Fruit fly (Drosophila melanogaster) whole organism, embryonic: ENCODE measurements around the gene CG2059.

Experiments
- Abd-B ChIP-seq: fragments of 200-800 bp; sonication (Bioruptor generic); optimal IDR thresholded peaks from 2 replicates; lab custom pipeline; 2018; ENCODE audit warnings: missing biosample characterization, mild to moderate bottlenecking, missing genetic modification characterization, moderate library complexity
- Antp ChIP-seq: fragments of 200-800 bp; sonication (Bioruptor generic); optimal IDR thresholded peaks from 3 replicates; lab custom pipeline; 2016; ENCODE audit warnings: missing biosample characterization, missing genetic modification characterization
- B-H1 ChIP-seq: fragments of 200-800 bp; sonication (Bioruptor generic); IDR thresholded peaks from 3 replicates; pipeline ENCODE4 v1.3.6; 2022; ENCODE audit warnings: missing biosample characterization, missing genetic modification characterization
- Bdp1 ChIP-seq: fragments of 200-800 bp; sonication (Bioruptor generic); optimal IDR thresholded peaks from 3 replicates; lab custom pipeline; 2016; ENCODE audit warnings: missing biosample characterization, missing genetic modification characterization
- CG10267 ChIP-seq: fragments of 200-800 bp; sonication (Bioruptor generic); optimal IDR thresholded peaks from 2 replicates; lab custom pipeline; 2018; ENCODE audit warnings: missing biosample characterization, mild to moderate bottlenecking, missing genetic modification characterization, moderate library complexity
- CG10979 ChIP-seq: fragments of 200-800 bp; sonication (Bioruptor generic); optimal IDR thresholded peaks from 2 replicates; lab custom pipeline; 2018; ENCODE audit warnings: missing biosample characterization, mild to moderate bottlenecking, missing genetic modification characterization, moderate library complexity
- CG13624 ChIP-seq: fragments of 200-800 bp; sonication (Bioruptor generic); optimal IDR thresholded peaks from 2 replicates; lab custom pipeline; 2016; ENCODE audit warnings: missing biosample characterization, missing genetic modification characterization
- CG13894 ChIP-seq: fragments of 200-800 bp; sonication (Bioruptor generic); optimal IDR thresholded peaks from 3 replicates; lab custom pipeline; 2018; ENCODE audit warnings: missing biosample characterization, mild to moderate bottlenecking, missing genetic modification characterization, moderate library complexity
- CG14710 ChIP-seq: fragments of 200-800 bp; sonication (Bioruptor generic); optimal IDR thresholded peaks from 3 replicates; lab custom pipeline; 2019; ENCODE audit warnings: missing biosample characterization, mild to moderate bottlenecking, missing genetic modification characterization, moderate library complexity
- CG15011 ChIP-seq: fragments of 200-800 bp; sonication (Bioruptor generic); optimal IDR thresholded peaks from 3 replicates; lab custom pipeline; 2018; ENCODE audit warnings: missing biosample characterization, mild to moderate bottlenecking, missing genetic modification characterization
- CG1603 ChIP-seq: fragments of 200-800 bp; sonication (Bioruptor generic); optimal IDR thresholded peaks from 2 replicates; lab custom pipeline; 2019; ENCODE audit warnings: missing biosample characterization, mild to moderate bottlenecking, missing genetic modification characterization, moderate library complexity
- CG16863 ChIP-seq: fragments of 200-800 bp; sonication (Bioruptor generic); optimal IDR thresholded peaks from 3 replicates; lab custom pipeline; 2016; ENCODE audit warnings: missing biosample characterization, missing genetic modification characterization
- CG17912 ChIP-seq: fragments of 200-800 bp; sonication (Bioruptor generic); optimal IDR thresholded peaks from 2 replicates; lab custom pipeline; 2018; ENCODE audit warnings: missing biosample characterization, mild to moderate bottlenecking, missing genetic modification characterization
- CG2116 ChIP-seq: fragments of 200-800 bp; sonication (Bioruptor generic); optimal IDR thresholded peaks from 3 replicates; lab custom pipeline; 2018; ENCODE audit warnings: missing biosample characterization, mild to moderate bottlenecking, missing genetic modification characterization
- CG30431 ChIP-seq: fragments of 200-800 bp; sonication (Bioruptor generic); optimal IDR thresholded peaks from 2 replicates; lab custom pipeline; 2017; ENCODE audit warnings: missing biosample characterization, missing genetic modification characterization
- CG31365 ChIP-seq: fragments of 200-800 bp; sonication (Bioruptor generic); optimal IDR thresholded peaks from 2 replicates; lab custom pipeline; 2018; ENCODE audit warnings: missing biosample characterization, mild to moderate bottlenecking, missing genetic modification characterization
- CG32532 ChIP-seq: fragments of 200-800 bp; sonication (Bioruptor generic); IDR thresholded peaks from 2 replicates; pipeline ENCODE4 v1.3.6; 2022; ENCODE audit warnings: missing biosample characterization, missing genetic modification characterization
- CG6175 ChIP-seq: fragments of 200-800 bp; sonication (Bioruptor generic); IDR thresholded peaks from 3 replicates; pipeline ENCODE4 v1.3.6; 2022; ENCODE audit warnings: missing biosample characterization, missing genetic modification characterization
- CG6683 ChIP-seq: fragments of 200-800 bp; sonication (Bioruptor generic); optimal IDR thresholded peaks from 2 replicates; lab custom pipeline; 2017; ENCODE audit warnings: missing biosample characterization, mild to moderate bottlenecking, missing genetic modification characterization, missing genetic modification reagents
- CG7745 ChIP-seq: fragments of 200-800 bp; sonication (Bioruptor generic); optimal IDR thresholded peaks from 2 replicates; lab custom pipeline; 2018; ENCODE audit warnings: missing biosample characterization, mild to moderate bottlenecking, missing genetic modification characterization, moderate library complexity
- CG7839 ChIP-seq: fragments of 200-800 bp; sonication (Bioruptor generic); optimal IDR thresholded peaks from 3 replicates; lab custom pipeline; 2018; ENCODE audit warnings: missing biosample characterization, mild to moderate bottlenecking, missing genetic modification characterization, moderate library complexity
- CG8478 ChIP-seq: fragments of >200 bp; optimal IDR thresholded peaks from 2 replicates; lab custom pipeline; 2018
- CG9215 ChIP-seq: fragments of 200-800 bp; sonication (Bioruptor generic); IDR thresholded peaks from 2 replicates; pipeline ENCODE4 v1.3.6; 2022; ENCODE audit warnings: missing biosample characterization, missing genetic modification characterization
- CG9797 ChIP-seq: fragments of 200-800 bp; sonication (Bioruptor generic); optimal IDR thresholded peaks from 3 replicates; lab custom pipeline; 2018; ENCODE audit warnings: missing biosample characterization, mild to moderate bottlenecking, missing genetic modification characterization
- CG9932 ChIP-seq: fragments of 200-800 bp; sonication (Bioruptor generic); IDR thresholded peaks from 2 replicates; pipeline ENCODE4 v1.3.6; 2022; ENCODE audit warnings: missing biosample characterization, missing genetic modification characterization
- Deaf1 ChIP-seq: fragments of 200-800 bp; optimal IDR thresholded peaks from 3 replicates; lab custom pipeline; 2019; ENCODE audit warnings: missing biosample characterization, mild to moderate bottlenecking, missing genetic modification characterization, moderate library complexity
- Dip3 ChIP-seq: fragments of 200-800 bp; sonication (Bioruptor generic); optimal IDR thresholded peaks from 3 replicates; lab custom pipeline; 2016; ENCODE audit warnings: missing biosample characterization, missing genetic modification characterization
- Hsf ChIP-seq: fragments of 200-800 bp; sonication (Bioruptor generic); optimal IDR thresholded peaks from 3 replicates; lab custom pipeline; 2016; ENCODE audit warnings: missing biosample characterization, missing genetic modification characterization
- Lpt ChIP-seq: fragments of >200 bp; optimal IDR thresholded peaks from 2 replicates; lab custom pipeline; 2018; ENCODE audit warnings: missing biosample characterization, missing genetic modification characterization
- Mes4 ChIP-seq: fragments of 200-800 bp; sonication (Bioruptor generic); optimal IDR thresholded peaks from 2 replicates; lab custom pipeline; 2016; ENCODE audit warnings: missing biosample characterization, missing genetic modification characterization
- Oaz ChIP-seq: fragments of 200-800 bp; sonication (Bioruptor generic); IDR thresholded peaks from 2 replicates; pipeline ENCODE4 v1.3.6; 2022; ENCODE audit warnings: missing biosample characterization, missing genetic modification characterization
- Opbp ChIP-seq: fragments of 200-800 bp; sonication (Bioruptor generic); IDR thresholded peaks from 3 replicates; pipeline ENCODE4 v1.3.6; 2022; ENCODE audit warnings: missing biosample characterization, missing genetic modification characterization; ENCODE audit not compliant: partially characterized antibody
- TFAM ChIP-seq: fragments of 200-800 bp; sonication (Bioruptor generic); optimal IDR thresholded peaks from 2 replicates; lab custom pipeline; 2017; ENCODE audit warnings: missing biosample characterization, missing genetic modification characterization, inconsistent platforms
- danr ChIP-seq: fragments of 200-800 bp; sonication (Bioruptor generic); IDR thresholded peaks from 2 replicates; pipeline ENCODE4 v1.3.6; 2022; ENCODE audit warnings: missing biosample characterization, missing genetic modification characterization
- dmrt99B ChIP-seq: fragments of 200-800 bp; sonication (Bioruptor generic); optimal IDR thresholded peaks from 2 replicates; lab custom pipeline; 2018; ENCODE audit warnings: missing biosample characterization, mild to moderate bottlenecking, missing genetic modification characterization, moderate library complexity
- eve ChIP-seq, 2 experiments: fragments of >200 bp; optimal IDR thresholded peaks; 2 replicates each; lab custom pipeline; 2017; ENCODE audit warnings: missing biosample characterization in 2 of 2, missing genetic modification characterization in 2 of 2
- ftz-f1 ChIP-seq: fragments of 200-800 bp; sonication (Bioruptor generic); optimal IDR thresholded peaks from 2 replicates; lab custom pipeline; 2016; ENCODE audit warnings: missing biosample characterization, missing genetic modification characterization
- fu2 ChIP-seq: fragments of 200-800 bp; sonication (Bioruptor generic); optimal IDR thresholded peaks from 2 replicates; lab custom pipeline; 2016; ENCODE audit warnings: missing biosample characterization, missing genetic modification characterization
- gcm2 ChIP-seq: fragments of 200-800 bp; sonication (Bioruptor generic); optimal IDR thresholded peaks from 2 replicates; lab custom pipeline; 2016; ENCODE audit warnings: missing biosample characterization, missing genetic modification characterization
- grn ChIP-seq: fragments of 200-800 bp; sonication (Bioruptor generic); optimal IDR thresholded peaks from 3 replicates; lab custom pipeline; 2017; ENCODE audit warnings: missing biosample characterization, missing genetic modification characterization
- her ChIP-seq: fragments of 200-800 bp; sonication (Bioruptor generic); optimal IDR thresholded peaks from 2 replicates; lab custom pipeline; 2016; ENCODE audit warnings: missing biosample characterization, missing genetic modification characterization
- ken ChIP-seq: fragments of 200-800 bp; sonication (Bioruptor generic); IDR thresholded peaks from 3 replicates; pipeline ENCODE4 v1.3.6; 2022; ENCODE audit warnings: missing biosample characterization, missing genetic modification characterization
- klu ChIP-seq: fragments of 200-800 bp; sonication (Bioruptor generic); IDR thresholded peaks from 2 replicates; pipeline ENCODE4 v1.3.6; 2022; ENCODE audit warnings: missing biosample characterization, missing genetic modification characterization
- lola ChIP-seq, 3 experiments: fragments of >200 bp in 2 of 3; fragments of 200-800 bp in 1 of 3; sonication (Bioruptor generic) in 1 of 3; optimal IDR thresholded peaks; 2 replicates each; lab custom pipeline; 2017 to 2019; ENCODE audit warnings: missing biosample characterization in 3 of 3, missing genetic modification characterization in 3 of 3, mild to moderate bottlenecking in 1 of 3, moderate library complexity in 1 of 3
- oc ChIP-seq: fragments of 200-800 bp; sonication (Bioruptor generic); optimal IDR thresholded peaks from 2 replicates; lab custom pipeline; 2018; ENCODE audit warnings: missing biosample characterization, mild to moderate bottlenecking, missing genetic modification characterization, moderate library complexity
- phol ChIP-seq: fragments of 200-800 bp; sonication (Bioruptor generic); optimal IDR thresholded peaks from 3 replicates; lab custom pipeline; 2018; ENCODE audit warnings: missing biosample characterization, mild to moderate bottlenecking, missing genetic modification characterization, moderate library complexity
- prd ChIP-seq, 3 experiments: fragments of >200 bp in 2 of 3; fragments of 200-800 bp in 1 of 3; sonication (Bioruptor generic) in 1 of 3; optimal IDR thresholded peaks in 2 of 3; IDR thresholded peaks in 1 of 3; 2 replicates in 2 of 3; 3 replicates in 1 of 3; pipeline versions ENCODE4 v1.3.6 to Lab custom; 2017 to 2022; ENCODE audit warnings: missing biosample characterization in 1 of 3, missing genetic modification characterization in 1 of 3
- tll ChIP-seq, 2 experiments: fragments of 200-800 bp in 1 of 2; fragments of >200 bp in 1 of 2; sonication (Bioruptor generic) in 1 of 2; optimal IDR thresholded peaks; 2 replicates each; lab custom pipeline; 2017 to 2019; ENCODE audit warnings: missing biosample characterization in 2 of 2, missing genetic modification characterization in 2 of 2, mild to moderate bottlenecking in 1 of 2, moderate library complexity in 1 of 2
- tx ChIP-seq: fragments of 200-800 bp; sonication (Bioruptor generic); optimal IDR thresholded peaks from 2 replicates; lab custom pipeline; 2016; ENCODE audit warnings: missing biosample characterization, missing genetic modification characterization
- vfl ChIP-seq: fragments of 200-800 bp; sonication (Bioruptor generic); optimal IDR thresholded peaks from 2 replicates; lab custom pipeline; 2016; ENCODE audit warnings: missing biosample characterization, missing genetic modification characterization
- vvl ChIP-seq: fragments of 200-800 bp; sonication (Bioruptor generic); IDR thresholded peaks from 2 replicates; pipeline ENCODE4 v1.3.6; 2022; ENCODE audit warnings: missing biosample characterization, missing genetic modification characterization

The CG2059 gene

DNA sequence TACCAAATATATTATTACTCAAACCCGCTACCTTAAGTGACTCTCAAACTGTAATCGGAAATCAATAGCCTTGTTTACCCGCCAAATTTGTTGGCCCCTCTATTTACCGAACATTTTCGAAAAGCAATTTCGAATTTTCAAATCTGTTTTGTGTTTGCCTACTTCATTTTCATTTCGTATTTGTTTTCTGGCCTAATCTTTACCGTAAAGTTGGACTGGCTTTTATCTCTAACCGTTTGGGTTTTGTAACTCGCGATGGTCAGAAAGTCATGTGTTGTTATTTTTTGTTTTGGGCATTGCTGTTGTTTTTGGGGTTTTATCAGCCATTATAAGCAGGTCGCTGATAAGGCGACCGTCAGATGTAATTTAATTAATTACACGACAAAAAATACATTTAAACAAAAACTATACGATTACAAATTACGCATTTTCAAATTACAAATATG is 47.2 kb downstream of the CG2059 start (continued):
- TF ChIP-seq gcm2 (GFP tag; lab: Kevin White, UChicago) (no peak), CG7839 (tag; lab: Kevin White, UChicago) (no peak), tll (GFP tag; optimal IDR thresholded peaks at IDR 0.05; lab: Kevin White, UChicago) (peak in 1 of 2 experiments; percentile 51), CG16863 (GFP tag; lab: Kevin White, UChicago) (no peak), Oaz (no peak), ken (0 out of 3 replicates have a peak, but pooled peaks have one; percentile 48), TFAM (GFP tag; lab: Kevin White, UChicago) (no peak), danr (GFP tag; lab: Robert Waterston, UW) (no peak), tx (GFP tag; lab: Kevin White, UChicago) (no peak), CG2116 (GFP tag; lab: Kevin White, UChicago) (peak; percentile 12), CG9215 (GFP tag; lab: Robert Waterston, UW) (no peak), CG31365 (tag; lab: Kevin White, UChicago) (peak; percentile 12), vvl (0 out of 2 replicates have a peak, but pooled peaks have one; percentile 19), CG10979 (tag; lab: Kevin White, UChicago) (no peak), CG10267 (tag; lab: Kevin White, UChicago) (no peak), prd (optimal IDR thresholded peaks at IDR 0.05; lab: Kevin White, UChicago) (no peak), prd (GFP tag; IDR thresholded peaks at IDR 0.05; lab: Robert Waterston, UW) (peak; percentile 36; the same call in 1 of the 3 replicates), CG15011 (GFP tag; lab: Kevin White, UChicago) (peak; percentile 5), CG8478 (lab: Kevin White, UChicago) (no peak), ftz-f1 (no peak), CG17912 (GFP tag; lab: Kevin White, UChicago) (peak; percentile 14), CG6683 (GFP tag; lab: Kevin White, UChicago) (no peak), her (GFP tag; lab: Kevin White, UChicago) (no peak), CG1603 (tag; lab: Kevin White, UChicago) (peak; percentile 63), phol (tag; lab: Kevin White, UChicago) (peak; percentile 17), Antp (GFP tag; lab: Kevin White, UChicago) (no peak), Deaf1 (no peak), CG6175 (GFP tag; lab: Robert Waterston, UW) (no peak), CG13894 (no peak), Hsf (GFP tag; lab: Kevin White, UChicago) (no peak), Lpt (GFP tag; lab: Kevin White, UChicago) (no peak), CG9932 (GFP tag; lab: Robert Waterston, UW) (no peak), Abd-B (GFP tag; lab: Kevin White, UChicago) (no peak), fu2 (GFP tag; lab: Kevin White, UChicago) (no peak), CG9797 (no peak), CG7745 (tag; lab: Kevin White, UChicago) (peak; percentile 84), eve (GFP tag; optimal IDR thresholded peaks at IDR 0.05; lab: Kevin White, UChicago) (peak in 1 of 2 experiments; percentile 68), B-H1 (no peak), CG30431 (peak; percentile 20), Bdp1 (peak; percentile 20), grn (peak; percentile 31), CG14710 (tag; lab: Kevin White, UChicago) (peak; percentile 35), CG13624 (GFP tag; lab: Kevin White, UChicago) (no peak), dmrt99B (tag; lab: Kevin White, UChicago) (peak; percentile 28), lola (GFP tag; optimal IDR thresholded peaks at IDR 0.05; lab: Kevin White, UChicago) (peak in 1 of 3 experiments; percentile 25), Dip3 (GFP tag; lab: Kevin White, UChicago) (no peak), klu (no peak), Mes4 (GFP tag; lab: Kevin White, UChicago) (peak; percentile 37), vfl (GFP tag; lab: Kevin White, UChicago) (no peak), CG32532 (no peak), Opbp (GFP tag; lab: Robert Waterston, UW) (no peak), oc (tag; lab: Kevin White, UChicago) (peak; percentile 17)
